Worm (Caenorhabditis elegans): ENCODE results near the gene hlh-26.
A peak's percentile ranks its signal among the peaks of the same experiment; 100 is the strongest.

hlh-26 gene

ce11 chrII:5533642-5534041, at the start of gene hlh-26:
hlh-26 (minus strand) TSS chrII:5533742.
- TF ChIP-seq pes-1 (GFP tag; IDR thresholded peaks at IDR 0.05) (no peak), tbx-11 (GFP tag; IDR thresholded peaks at IDR 0.05) (no peak), tbx-37 (GFP tag; conservative IDR thresholded peaks at IDR 0.05) (no peak), ceh-13 (GFP tag; optimal IDR thresholded peaks at IDR 0.05) (no peak), hmg-4 (GFP tag; optimal IDR thresholded peaks at IDR 0.05) (no peak), F13C5.2 (tag; optimal IDR thresholded peaks at IDR 0.05) (no peak), ceh-36 (tag; optimal IDR thresholded peaks at IDR 0.05) (no peak), B0310.2 (tag; optimal IDR thresholded peaks at IDR 0.05) (no peak), flt-1 (GFP tag; IDR thresholded peaks at IDR 0.05) (no peak), scrt-1 (GFP tag; IDR thresholded peaks at IDR 0.05) (no peak), aly-1 (tag; optimal IDR thresholded peaks at IDR 0.05) (no peak), sea-1 (GFP tag; conservative IDR thresholded peaks at IDR 0.05) (no peak), tra-4 (tag; optimal IDR thresholded peaks at IDR 0.05) (no peak), ets-7 (tag; optimal IDR thresholded peaks at IDR 0.05) (no peak), hnd-1 (tag; optimal IDR thresholded peaks at IDR 0.05) (no peak), hmbx-1 (tag; optimal IDR thresholded peaks at IDR 0.05) (no peak), ama-1 (optimal IDR thresholded peaks at IDR 0.05) (no peak)

- no peak for TF ChIP-seq F13C5.2 (tag; optimal IDR thresholded peaks at IDR 0.05)
- TF ChIP-seq tra-4 (tag; optimal IDR thresholded peaks at IDR 0.05), result no peak
- TF ChIP-seq sea-1 (GFP tag; conservative IDR thresholded peaks at IDR 0.05), result no peak
- no peak for TF ChIP-seq ama-1 (optimal IDR thresholded peaks at IDR 0.05)
- TF ChIP-seq hmg-4 (GFP tag; optimal IDR thresholded peaks at IDR 0.05), result no peak
- TF ChIP-seq hnd-1 (tag; optimal IDR thresholded peaks at IDR 0.05), result no peak
- TF ChIP-seq hmbx-1 (tag; optimal IDR thresholded peaks at IDR 0.05), result no peak
- TF ChIP-seq tbx-37 (GFP tag; conservative IDR thresholded peaks at IDR 0.05), result no peak
- no peak for TF ChIP-seq ets-7 (tag; optimal IDR thresholded peaks at IDR 0.05)
- TF ChIP-seq scrt-1 (GFP tag; IDR thresholded peaks at IDR 0.05), result no peak
- TF ChIP-seq pes-1 (GFP tag; IDR thresholded peaks at IDR 0.05), result no peak
- TF ChIP-seq flt-1 (GFP tag; IDR thresholded peaks at IDR 0.05), result no peak
Measured at ce11 chrII:5582309-5582708, 48.8 kb upstream of the hlh-26 start, which contains the start of gene T25E4.2. T25E4.2 (minus strand) TSS chrII:5582409.

- TF ChIP-seq hnd-1 (tag; optimal IDR thresholded peaks at IDR 0.05) (no peak), ets-7 (tag; optimal IDR thresholded peaks at IDR 0.05) (no peak), tbx-37 (GFP tag; conservative IDR thresholded peaks at IDR 0.05) (no peak), tbx-11 (GFP tag; IDR thresholded peaks at IDR 0.05) (no peak), ama-1 (optimal IDR thresholded peaks at IDR 0.05) (no peak), pes-1 (GFP tag; IDR thresholded peaks at IDR 0.05) (no peak), sea-1 (GFP tag; conservative IDR thresholded peaks at IDR 0.05) (no peak), flt-1 (GFP tag; IDR thresholded peaks at IDR 0.05) (no peak), scrt-1 (GFP tag; IDR thresholded peaks at IDR 0.05) (no peak)
Measured at ce11 chrII:5579236-5579635, 45.7 kb upstream of the hlh-26 start.

- TF ChIP-seq F13C5.2 (tag; optimal IDR thresholded peaks at IDR 0.05), result no peak
- no peak for TF ChIP-seq ceh-13 (GFP tag; optimal IDR thresholded peaks at IDR 0.05)
- TF ChIP-seq hmbx-1 (tag; optimal IDR thresholded peaks at IDR 0.05), result no peak
- no peak for TF ChIP-seq hmg-4 (GFP tag; optimal IDR thresholded peaks at IDR 0.05)
Measured at ce11 chrII:5578714-5579113, 45.2 kb upstream of the hlh-26 start.

ce11 chrII:5578035-5578434, 44.5 kb upstream of the hlh-26 start, which contains the start of gene T25E4.1:
T25E4.1 (plus strand) TSS chrII:5578335.
- TF ChIP-seq aly-1 (tag; optimal IDR thresholded peaks at IDR 0.05), result no peak
- no peak for TF ChIP-seq F13C5.2 (tag; optimal IDR thresholded peaks at IDR 0.05)
- TF ChIP-seq ceh-36 (tag; optimal IDR thresholded peaks at IDR 0.05), result no peak
- no peak for TF ChIP-seq hmg-4 (GFP tag; optimal IDR thresholded peaks at IDR 0.05)
- TF ChIP-seq pes-1 (GFP tag; IDR thresholded peaks at IDR 0.05), result no peak
- no peak for TF ChIP-seq tbx-37 (GFP tag; conservative IDR thresholded peaks at IDR 0.05)
- no peak for TF ChIP-seq hmbx-1 (tag; optimal IDR thresholded peaks at IDR 0.05)
- TF ChIP-seq ets-7 (tag; optimal IDR thresholded peaks at IDR 0.05), result no peak
- TF ChIP-seq flt-1 (GFP tag; IDR thresholded peaks at IDR 0.05), result no peak
- TF ChIP-seq tbx-11 (GFP tag; IDR thresholded peaks at IDR 0.05), result no peak
- TF ChIP-seq ama-1 (optimal IDR thresholded peaks at IDR 0.05), result no peak
- TF ChIP-seq hnd-1 (tag; optimal IDR thresholded peaks at IDR 0.05), result no peak
- no peak for TF ChIP-seq scrt-1 (GFP tag; IDR thresholded peaks at IDR 0.05)
- no peak for TF ChIP-seq B0310.2 (tag; optimal IDR thresholded peaks at IDR 0.05)
- TF ChIP-seq tra-4 (tag; optimal IDR thresholded peaks at IDR 0.05), result no peak
- TF ChIP-seq ceh-13 (GFP tag; optimal IDR thresholded peaks at IDR 0.05), result no peak
- no peak for TF ChIP-seq sea-1 (GFP tag; conservative IDR thresholded peaks at IDR 0.05)

ce11 chrII:5577060-5577459, 43.5 kb upstream of the hlh-26 start:
- TF ChIP-seq B0310.2 (tag; optimal IDR thresholded peaks at IDR 0.05), result peak; percentile 27
- TF ChIP-seq ceh-13 (GFP tag; optimal IDR thresholded peaks at IDR 0.05), result peak; percentile 36
- TF ChIP-seq tbx-37 (GFP tag; conservative IDR thresholded peaks at IDR 0.05), result peak; percentile 37; the same call in 1 of the 2 replicates
- peak; percentile 20 for TF ChIP-seq hnd-1 (tag; optimal IDR thresholded peaks at IDR 0.05)
- no peak for TF ChIP-seq ets-7 (tag; optimal IDR thresholded peaks at IDR 0.05)
- peak; percentile 33 for TF ChIP-seq F13C5.2 (tag; optimal IDR thresholded peaks at IDR 0.05)
- TF ChIP-seq ama-1 (optimal IDR thresholded peaks at IDR 0.05), result no peak
- peak; percentile 73 for TF ChIP-seq flt-1 (GFP tag; IDR thresholded peaks at IDR 0.05)
- no peak for TF ChIP-seq aly-1 (tag; optimal IDR thresholded peaks at IDR 0.05)
- TF ChIP-seq hmg-4 (GFP tag; optimal IDR thresholded peaks at IDR 0.05), result peak; percentile 76
- peak; percentile 33 for TF ChIP-seq ceh-36 (tag; optimal IDR thresholded peaks at IDR 0.05)
- TF ChIP-seq hmbx-1 (tag; optimal IDR thresholded peaks at IDR 0.05), result peak; percentile 22
- peak; percentile 66 for TF ChIP-seq scrt-1 (GFP tag; IDR thresholded peaks at IDR 0.05)
- 0 out of 2 replicates have a peak, but pooled peaks have one; percentile 64 for TF ChIP-seq sea-1 (GFP tag; conservative IDR thresholded peaks at IDR 0.05)
- peak; percentile 59; the same call in 1 of the 2 replicates for TF ChIP-seq tbx-11 (GFP tag; IDR thresholded peaks at IDR 0.05)
- no peak for TF ChIP-seq tra-4 (tag; optimal IDR thresholded peaks at IDR 0.05)

ce11 chrII:5574925-5575324, 41.4 kb upstream of the hlh-26 start:
- no peak for TF ChIP-seq pes-1 (GFP tag; IDR thresholded peaks at IDR 0.05)
- no peak for TF ChIP-seq aly-1 (tag; optimal IDR thresholded peaks at IDR 0.05)
- TF ChIP-seq scrt-1 (GFP tag; IDR thresholded peaks at IDR 0.05), result no peak
- no peak for TF ChIP-seq tra-4 (tag; optimal IDR thresholded peaks at IDR 0.05)
- no peak for TF ChIP-seq hnd-1 (tag; optimal IDR thresholded peaks at IDR 0.05)
- no peak for TF ChIP-seq ama-1 (optimal IDR thresholded peaks at IDR 0.05)
- no peak for TF ChIP-seq tbx-11 (GFP tag; IDR thresholded peaks at IDR 0.05)
- TF ChIP-seq sea-1 (GFP tag; conservative IDR thresholded peaks at IDR 0.05), result no peak
- no peak for TF ChIP-seq ceh-36 (tag; optimal IDR thresholded peaks at IDR 0.05)
- no peak for TF ChIP-seq hmg-4 (GFP tag; optimal IDR thresholded peaks at IDR 0.05)
- TF ChIP-seq F13C5.2 (tag; optimal IDR thresholded peaks at IDR 0.05), result no peak

Data from whole organism, early embryonic.